Fruit fly (Drosophila melanogaster) whole organism, embryonic: Measurements from ENCODE around the gene CG11131.

ENCODE experiments used
- ATbp ChIP-seq: fragments of 200-800 bp; sonication (Bioruptor generic); optimal IDR thresholded peaks from 2 replicates; lab custom pipeline; 2017; ENCODE audit warnings: missing biosample characterization, mild to moderate bottlenecking, missing genetic modification characterization, missing genetic modification reagents
- Antp ChIP-seq: fragments of 200-800 bp; sonication (Bioruptor generic); optimal IDR thresholded peaks from 3 replicates; lab custom pipeline; 2016; ENCODE audit warnings: missing biosample characterization, missing genetic modification characterization
- BEAF-32 ChIP-seq: fragments of 200-800 bp; sonication (Bioruptor generic); optimal IDR thresholded peaks from 3 replicates; lab custom pipeline; 2017; ENCODE audit warnings: missing biosample characterization, missing genetic modification characterization, mild to moderate bottlenecking, moderate library complexity, missing genetic modification reagents
- CG11085 ChIP-seq: fragments of 200-800 bp; sonication (Bioruptor generic); IDR thresholded peaks from 2 replicates; pipeline ENCODE4 v1.3.6; 2022; ENCODE audit warnings: missing biosample characterization, missing genetic modification characterization
- CG11504 ChIP-seq: fragments of 200-800 bp; sonication (Bioruptor generic); optimal IDR thresholded peaks from 3 replicates; lab custom pipeline; 2019; ENCODE audit warnings: missing biosample characterization, mild to moderate bottlenecking, missing genetic modification characterization, moderate library complexity
- CG12391 ChIP-seq: fragments of 200-800 bp; sonication (Bioruptor generic); optimal IDR thresholded peaks from 3 replicates; lab custom pipeline; 2018; ENCODE audit warnings: missing biosample characterization, mild to moderate bottlenecking, missing genetic modification characterization, moderate library complexity
- CG14710 ChIP-seq: fragments of 200-800 bp; sonication (Bioruptor generic); optimal IDR thresholded peaks from 3 replicates; lab custom pipeline; 2019; ENCODE audit warnings: missing biosample characterization, mild to moderate bottlenecking, missing genetic modification characterization, moderate library complexity
- CG14860 ChIP-seq: fragments of 200-800 bp; sonication (Bioruptor generic); IDR thresholded peaks from 3 replicates; pipeline ENCODE4 v1.3.6; 2022; ENCODE audit warnings: missing biosample characterization, missing genetic modification characterization; ENCODE audit not compliant: partially characterized antibody
- CG1603 ChIP-seq: fragments of 200-800 bp; sonication (Bioruptor generic); optimal IDR thresholded peaks from 2 replicates; lab custom pipeline; 2019; ENCODE audit warnings: missing biosample characterization, mild to moderate bottlenecking, missing genetic modification characterization, moderate library complexity
- CG1832 ChIP-seq: fragments of 200-800 bp; sonication (Bioruptor generic); optimal IDR thresholded peaks from 2 replicates; lab custom pipeline; 2017; ENCODE audit warnings: missing biosample characterization, mild to moderate bottlenecking, missing genetic modification characterization, inconsistent platforms
- CG18764 ChIP-seq: fragments of 200-800 bp; sonication (Bioruptor generic); optimal IDR thresholded peaks from 3 replicates; lab custom pipeline; 2016; ENCODE audit warnings: missing biosample characterization, missing genetic modification characterization
- CG2116 ChIP-seq: fragments of 200-800 bp; sonication (Bioruptor generic); optimal IDR thresholded peaks from 3 replicates; lab custom pipeline; 2018; ENCODE audit warnings: missing biosample characterization, mild to moderate bottlenecking, missing genetic modification characterization
- CG2120 ChIP-seq: fragments of 200-800 bp; sonication (Bioruptor generic); optimal IDR thresholded peaks from 3 replicates; lab custom pipeline; 2016; ENCODE audit warnings: missing biosample characterization, missing genetic modification characterization
- CG31388 ChIP-seq: fragments of 200-800 bp; sonication (Bioruptor generic); optimal IDR thresholded peaks from 2 replicates; lab custom pipeline; 2016; ENCODE audit warnings: missing biosample characterization, missing genetic modification characterization
- CG3163 ChIP-seq: fragments of 200-800 bp; sonication (Bioruptor generic); optimal IDR thresholded peaks from 3 replicates; lab custom pipeline; 2016; ENCODE audit warnings: missing biosample characterization, missing genetic modification characterization
- CG34422 ChIP-seq: fragments of 200-800 bp; sonication (Bioruptor generic); IDR thresholded peaks from 3 replicates; pipeline ENCODE4 v1.3.6; 2022; ENCODE audit warnings: missing biosample characterization, missing genetic modification characterization
- CG4617 ChIP-seq: fragments of 200-800 bp; sonication (Bioruptor generic); optimal IDR thresholded peaks from 3 replicates; lab custom pipeline; 2016; ENCODE audit warnings: missing biosample characterization, missing genetic modification characterization, borderline replicate concordance
- CG4854 ChIP-seq: fragments of 200-800 bp; sonication (Bioruptor generic); optimal IDR thresholded peaks from 2 replicates; lab custom pipeline; 2016; ENCODE audit warnings: missing biosample characterization, missing genetic modification characterization, inconsistent platforms
- CG6254 ChIP-seq: fragments of 200-800 bp; sonication (Bioruptor generic); optimal IDR thresholded peaks from 3 replicates; lab custom pipeline; 2017; ENCODE audit warnings: mild to moderate bottlenecking, missing biosample characterization, missing genetic modification reagents, missing genetic modification characterization
- CG7271 ChIP-seq: fragments of 200-800 bp; sonication (Bioruptor generic); optimal IDR thresholded peaks from 2 replicates; lab custom pipeline; 2018; ENCODE audit warnings: missing biosample characterization, mild to moderate bottlenecking, missing genetic modification characterization, moderate library complexity
- CG7357 ChIP-seq: fragments of 200-800 bp; sonication (Bioruptor generic); IDR thresholded peaks from 3 replicates; pipeline ENCODE4 v1.3.6; 2022; ENCODE audit warnings: missing biosample characterization, missing genetic modification characterization
- CG9609 ChIP-seq: fragments of 200-800 bp; sonication (Bioruptor generic); optimal IDR thresholded peaks from 3 replicates; lab custom pipeline; 2016; ENCODE audit warnings: missing biosample characterization, missing genetic modification characterization
- CG9727 ChIP-seq: fragments of 200-800 bp; sonication (Bioruptor generic); optimal IDR thresholded peaks from 3 replicates; lab custom pipeline; 2017; ENCODE audit warnings: missing biosample characterization, mild to moderate bottlenecking, missing genetic modification characterization
- Chrac-16 ChIP-seq: fragments of 200-800 bp; sonication (Bioruptor generic); optimal IDR thresholded peaks from 3 replicates; lab custom pipeline; 2016; ENCODE audit warnings: missing biosample characterization, missing genetic modification characterization
- Dll ChIP-seq: fragments of 200-800 bp; sonication (Bioruptor generic); IDR thresholded peaks from 4 replicates; pipeline ENCODE4 v1.3.6; 2022; ENCODE audit warnings: missing biosample characterization, missing genetic modification characterization; ENCODE audit not compliant: partially characterized antibody
- E2f2 ChIP-seq: fragments of 200-800 bp; sonication (Bioruptor generic); IDR thresholded peaks from 2 replicates; pipeline ENCODE4 v1.3.6; 2022; ENCODE audit warnings: missing biosample characterization, missing genetic modification characterization
- Eip74EF ChIP-seq, 2 experiments: fragments of 200-800 bp in 1 of 2; fragments of >200 bp in 1 of 2; sonication (Bioruptor generic) in 1 of 2; optimal IDR thresholded peaks; 2 replicates each; lab custom pipeline; 2017 to 2019; ENCODE audit warnings: missing biosample characterization in 2 of 2, missing genetic modification characterization in 2 of 2, mild to moderate bottlenecking in 1 of 2, moderate library complexity in 1 of 2
- Fer2 ChIP-seq: fragments of 200-800 bp; sonication (Bioruptor generic); optimal IDR thresholded peaks from 2 replicates; lab custom pipeline; 2018; ENCODE audit warnings: missing biosample characterization, mild to moderate bottlenecking, missing genetic modification characterization, moderate library complexity
- Hmr ChIP-seq: fragments of 200-800 bp; sonication (Bioruptor generic); optimal IDR thresholded peaks from 3 replicates; lab custom pipeline; 2017; ENCODE audit warnings: mild to moderate bottlenecking, missing biosample characterization, missing genetic modification reagents, missing genetic modification characterization
- Hr3 ChIP-seq: fragments of 200-800 bp; sonication (Bioruptor generic); optimal IDR thresholded peaks from 3 replicates; lab custom pipeline; 2016; ENCODE audit warnings: missing biosample characterization, missing genetic modification characterization
- MBD-R2 ChIP-seq: fragments of 200-800 bp; sonication (Bioruptor generic); IDR thresholded peaks from 2 replicates; pipeline ENCODE4 v1.3.6; 2022; ENCODE audit warnings: missing biosample characterization, missing genetic modification characterization
- MESR4 ChIP-seq: fragments of 200-800 bp; sonication (Bioruptor generic); optimal IDR thresholded peaks from 2 replicates; lab custom pipeline; 2018; ENCODE audit warnings: missing biosample characterization, mild to moderate bottlenecking, missing genetic modification characterization, moderate library complexity
- Nf-YB ChIP-seq: fragments of 200-800 bp; sonication (Bioruptor generic); optimal IDR thresholded peaks from 3 replicates; lab custom pipeline; 2019; ENCODE audit warnings: missing biosample characterization, mild to moderate bottlenecking, missing genetic modification characterization, moderate library complexity
- Nf-YC ChIP-seq: fragments of 200-800 bp; optimal IDR thresholded peaks from 3 replicates; lab custom pipeline; 2019; ENCODE audit warnings: missing biosample characterization, mild to moderate bottlenecking, missing genetic modification characterization, moderate library complexity
- PHDP ChIP-seq: fragments of 200-800 bp; sonication (Bioruptor generic); optimal IDR thresholded peaks from 3 replicates; lab custom pipeline; 2018; ENCODE audit warnings: missing biosample characterization, mild to moderate bottlenecking, missing genetic modification characterization, moderate library complexity
- Usf ChIP-seq: fragments of 200-800 bp; sonication (Bioruptor generic); optimal IDR thresholded peaks from 2 replicates; lab custom pipeline; 2017; ENCODE audit warnings: missing genotype, missing biosample characterization, missing genetic modification characterization
- Vsx1 ChIP-seq: fragments of 200-800 bp; sonication (Bioruptor generic); optimal IDR thresholded peaks from 2 replicates; lab custom pipeline; 2017; ENCODE audit warnings: missing biosample characterization, mild to moderate bottlenecking, missing genetic modification characterization, missing genetic modification reagents
- ara ChIP-seq: fragments of 200-800 bp; sonication (Bioruptor generic); IDR thresholded peaks from 2 replicates; pipeline ENCODE4 v1.3.6; 2022; ENCODE audit warnings: missing biosample characterization, missing genetic modification characterization
- cad ChIP-seq: fragments of >200 bp; optimal IDR thresholded peaks from 2 replicates; lab custom pipeline; 2017; ENCODE audit warnings: missing biosample characterization, missing genetic modification characterization
- chinmo ChIP-seq: fragments of 200-800 bp; sonication (Bioruptor generic); IDR thresholded peaks from 4 replicates; pipeline ENCODE4 v1.3.6; 2022; ENCODE audit warnings: missing biosample characterization, missing genetic modification characterization; ENCODE audit not compliant: partially characterized antibody
- dm ChIP-seq: fragments of 200-800 bp; sonication (Bioruptor generic); optimal IDR thresholded peaks from 3 replicates; lab custom pipeline; 2016; ENCODE audit warnings: missing biosample characterization, missing genetic modification characterization
- ewg ChIP-seq: fragments of 200-800 bp; sonication (Bioruptor generic); optimal IDR thresholded peaks from 3 replicates; lab custom pipeline; 2017; ENCODE audit warnings: mild to moderate bottlenecking, missing biosample characterization, missing genetic modification reagents, missing genetic modification characterization
- fd96Cb ChIP-seq: fragments of 200-800 bp; sonication (Bioruptor generic); optimal IDR thresholded peaks from 2 replicates; lab custom pipeline; 2018; ENCODE audit warnings: missing biosample characterization, mild to moderate bottlenecking, missing genetic modification characterization, moderate library complexity
- gsb ChIP-seq: fragments of 200-800 bp; sonication (Bioruptor generic); IDR thresholded peaks from 2 replicates; pipeline ENCODE4 v1.3.6; 2022; ENCODE audit warnings: missing biosample characterization, missing genetic modification characterization
- jing ChIP-seq: fragments of 200-800 bp; sonication (Bioruptor generic); optimal IDR thresholded peaks from 2 replicates; lab custom pipeline; 2018; ENCODE audit warnings: missing biosample characterization, mild to moderate bottlenecking, missing genetic modification characterization
- mirr ChIP-seq: fragments of 200-800 bp; sonication (Bioruptor generic); optimal IDR thresholded peaks from 3 replicates; lab custom pipeline; 2018; ENCODE audit warnings: missing biosample characterization, mild to moderate bottlenecking, missing genetic modification characterization
- nom ChIP-seq: fragments of 200-800 bp; sonication (Bioruptor generic); optimal IDR thresholded peaks from 2 replicates; lab custom pipeline; 2017; ENCODE audit warnings: missing biosample characterization, missing genetic modification characterization, mild to moderate bottlenecking, moderate library complexity, missing genetic modification reagents
- pfk ChIP-seq: fragments of 200-800 bp; sonication (Bioruptor generic); optimal IDR thresholded peaks from 2 replicates; lab custom pipeline; 2018; ENCODE audit warnings: missing biosample characterization, mild to moderate bottlenecking, missing genetic modification characterization, moderate library complexity
- stwl ChIP-seq: fragments of 200-800 bp; sonication (Bioruptor generic); optimal IDR thresholded peaks from 3 replicates; lab custom pipeline; 2018; ENCODE audit warnings: missing biosample characterization, mild to moderate bottlenecking, missing genetic modification characterization, moderate library complexity
- trh ChIP-seq: fragments of 200-800 bp; sonication (Bioruptor generic); optimal IDR thresholded peaks from 2 replicates; lab custom pipeline; 2016; ENCODE audit warnings: missing biosample characterization, missing genetic modification characterization

Gene CG11131

dm6 chr3L:22877934-22878333 is 20.6 kb upstream of the CG11131 start (continued):
- TF ChIP-seq Usf (GFP tag; lab: Kevin White, UChicago) (no peak), Hr3 (GFP tag; lab: Kevin White, UChicago) (no peak), PHDP (tag; lab: Kevin White, UChicago) (no peak), dm (GFP tag; lab: Kevin White, UChicago) (no peak), CG3163 (no peak), CG2116 (GFP tag; lab: Kevin White, UChicago) (no peak), Dll (GFP tag; lab: Robert Waterston, UW) (no peak), Nf-YB (GFP tag; lab: Kevin White, UChicago) (peak; percentile 88), ewg (GFP tag; lab: Kevin White, UChicago) (no peak), trh (no peak), chinmo (GFP tag; lab: Robert Waterston, UW) (0 out of 4 replicates have a peak, but pooled peaks have one; percentile 47), stwl (tag; lab: Kevin White, UChicago) (peak; percentile 23), CG4617 (GFP tag; lab: Kevin White, UChicago) (peak; percentile 15), CG1832 (GFP tag; lab: Kevin White, UChicago) (no peak), MBD-R2 (GFP tag; lab: Robert Waterston, UW) (peak; percentile 19; the same call in 1 of the 2 replicates), cad (GFP tag; lab: Kevin White, UChicago) (no peak), CG4854 (GFP tag; lab: Kevin White, UChicago) (no peak), ATbp (GFP tag; lab: Kevin White, UChicago) (no peak), MESR4 (GFP tag; lab: Kevin White, UChicago) (peak; percentile 58), nom (GFP tag; lab: Kevin White, UChicago) (peak; percentile 37), CG18764 (GFP tag; lab: Kevin White, UChicago) (no peak), CG11085 (GFP tag; lab: Robert Waterston, UW) (no peak), CG14860 (GFP tag; lab: Robert Waterston, UW) (no peak), CG2120 (no peak), CG14710 (peak; percentile 96), Antp (GFP tag; lab: Kevin White, UChicago) (no peak), CG7271 (tag; lab: Kevin White, UChicago) (peak; percentile 0), Fer2 (no peak), ara (GFP tag; lab: Robert Waterston, UW) (no peak), BEAF-32 (peak; percentile 21), mirr (GFP tag; lab: Kevin White, UChicago) (no peak), Vsx1 (GFP tag; lab: Kevin White, UChicago) (no peak), CG6254 (GFP tag; lab: Kevin White, UChicago) (no peak), jing (GFP tag; lab: Kevin White, UChicago) (no peak), E2f2 (GFP tag; lab: Robert Waterston, UW) (0 out of 2 replicates have a peak, but pooled peaks have one; percentile 25), Eip74EF (GFP tag; optimal IDR thresholded peaks at IDR 0.05; lab: Kevin White, UChicago) (no peak), pfk (GFP tag; lab: Kevin White, UChicago) (no peak), CG12391 (tag; lab: Kevin White, UChicago) (no peak), Hmr (GFP tag; lab: Kevin White, UChicago) (no peak), CG1603 (tag; lab: Kevin White, UChicago) (peak; percentile 47), CG9609 (GFP tag; lab: Kevin White, UChicago) (no peak), CG9727 (no peak), CG11504 (no peak), CG7357 (no peak), gsb (no peak), fd96Cb (tag; lab: Kevin White, UChicago) (no peak), CG34422 (no peak), CG31388 (no peak), Chrac-16 (GFP tag; lab: Kevin White, UChicago) (no peak), Nf-YC (tag; lab: Kevin White, UChicago) (peak; percentile 69)
